Fruit fly (Drosophila melanogaster): Measurements from ENCODE around the gene CG42816.

CG42816 gene

DNA sequence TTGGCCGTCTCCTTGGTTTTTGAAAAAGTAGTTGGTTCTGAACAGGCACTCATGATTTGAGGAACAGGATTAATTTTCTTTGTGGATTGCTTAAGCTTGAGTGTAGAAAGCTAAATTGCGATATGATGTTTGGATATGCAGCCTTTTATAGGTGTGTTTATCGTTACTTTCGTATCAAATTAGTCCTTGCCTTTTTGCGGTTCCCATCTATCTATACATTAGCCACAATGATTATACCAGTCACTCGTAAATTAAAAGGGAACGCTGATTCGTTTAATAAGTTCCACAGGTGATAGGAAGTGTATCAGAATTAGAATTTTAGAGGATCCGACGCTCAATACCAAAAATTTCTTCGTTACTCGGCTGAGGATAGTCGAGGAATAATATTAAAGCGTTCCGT is 50.6 kb downstream of the CG42816 start, which contains the start of gene CG6034:
Gene CG6034, minus strand, starts transcription at position 101 of the 400 bp plus-strand sequence.
- no peak for TF ChIP-seq ken (GFP tag; IDR thresholded peaks at IDR 0.05)
- no peak for TF ChIP-seq her (GFP tag; optimal IDR thresholded peaks at IDR 0.05)
- no peak for TF ChIP-seq croc (GFP tag; conservative IDR thresholded peaks at IDR 0.05)
- TF ChIP-seq da (GFP tag; optimal IDR thresholded peaks at IDR 0.05), result no peak
- no peak for TF ChIP-seq Fer3 (tag; optimal IDR thresholded peaks at IDR 0.05)
- no peak for TF ChIP-seq CG1233 (GFP tag; optimal IDR thresholded peaks at IDR 0.05)
- TF ChIP-seq CG17612 (GFP tag; IDR thresholded peaks at IDR 0.05), result no peak
- TF ChIP-seq crp (GFP tag; optimal IDR thresholded peaks at IDR 0.05), result no peak
- no peak for TF ChIP-seq shn (GFP tag; optimal IDR thresholded peaks at IDR 0.05)
- TF ChIP-seq gt (GFP tag; IDR thresholded peaks at IDR 0.05), result no peak
- no peak for TF ChIP-seq repo (GFP tag; optimal IDR thresholded peaks at IDR 0.05)
- TF ChIP-seq CG31224 (GFP tag; IDR thresholded peaks at IDR 0.05), result no peak
- TF ChIP-seq h (optimal IDR thresholded peaks at IDR 0.05), result no peak
- TF ChIP-seq Dip3 (GFP tag; optimal IDR thresholded peaks at IDR 0.05), result no peak
- TF ChIP-seq gcm (GFP tag; optimal IDR thresholded peaks at IDR 0.05), result no peak
- TF ChIP-seq CG11695 (GFP tag; IDR thresholded peaks at IDR 0.05), result no peak

DNA sequence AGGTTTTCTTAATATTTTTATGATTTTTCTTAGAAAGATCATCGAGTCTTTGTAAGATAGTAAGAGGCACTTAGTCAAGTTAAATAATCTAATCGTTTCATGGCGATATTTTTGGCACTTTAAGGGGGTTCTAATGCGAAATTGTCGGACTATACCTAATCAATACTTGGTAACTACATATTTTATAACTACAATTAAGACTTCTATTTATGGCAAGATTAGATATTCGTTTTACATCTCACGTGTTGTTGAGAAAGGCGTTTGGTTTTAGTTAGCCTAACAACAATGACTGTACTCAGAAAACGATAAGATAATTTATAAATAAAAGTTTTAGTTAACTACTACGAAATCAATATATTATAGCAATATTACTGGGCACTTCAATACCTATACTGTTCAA is 54.9 kb downstream of the CG42816 start:
- TF ChIP-seq exex (tag; optimal IDR thresholded peaks at IDR 0.05) (peak; percentile 86), lola (GFP tag; optimal IDR thresholded peaks at IDR 0.05) (no peak), CG15011 (GFP tag; optimal IDR thresholded peaks at IDR 0.05) (no peak), sug (tag; optimal IDR thresholded peaks at IDR 0.05) (peak; percentile 70), Side (GFP tag; optimal IDR thresholded peaks at IDR 0.05) (no peak), dm (GFP tag; optimal IDR thresholded peaks at IDR 0.05) (no peak), cwo (GFP tag; optimal IDR thresholded peaks at IDR 0.05) (peak; percentile 77), CG6765 (GFP tag; optimal IDR thresholded peaks at IDR 0.05) (no peak), Camta (GFP tag; optimal IDR thresholded peaks at IDR 0.05) (no peak)

All from whole organism, embryonic.